Worm (Caenorhabditis elegans): ENCODE results near the gene sre-34.

The sre-34 gene

ce11 chrII:12425644-12426222, 24.2 kb upstream of the sre-34 start, which contains the start of gene daf-22:
Gene daf-22, minus strand, starts transcription at chrII:12425694.
- no peak for TF ChIP-seq nhr-76 (tag; optimal IDR thresholded peaks at IDR 0.05)
- no peak for TF ChIP-seq tbx-8 (GFP tag; optimal IDR thresholded peaks at IDR 0.05)
- TF ChIP-seq drap-1 (GFP tag; optimal IDR thresholded peaks at IDR 0.05) = no peak
- TF ChIP-seq blmp-1 (tag; optimal IDR thresholded peaks at IDR 0.05) = no peak
- no peak for TF ChIP-seq lin-13 (tag; optimal IDR thresholded peaks at IDR 0.05)
- no peak for TF ChIP-seq elt-3 (tag; optimal IDR thresholded peaks at IDR 0.05)
- no peak for TF ChIP-seq M03D4.4 (tag; optimal IDR thresholded peaks at IDR 0.05)
- no peak for TF ChIP-seq sptf-1 (tag; optimal IDR thresholded peaks at IDR 0.05)
- TF ChIP-seq mep-1 (tag; optimal IDR thresholded peaks at IDR 0.05) = no peak
- TF ChIP-seq mls-2 (tag; optimal IDR thresholded peaks at IDR 0.05) = no peak
- no peak for TF ChIP-seq ceh-39 (tag; optimal IDR thresholded peaks at IDR 0.05)
- TF ChIP-seq nhr-2 (tag; optimal IDR thresholded peaks at IDR 0.05) = no peak

- TF ChIP-seq tbx-8 (GFP tag; optimal IDR thresholded peaks at IDR 0.05) (no peak), mab-5 (tag; optimal IDR thresholded peaks at IDR 0.05) (no peak), mls-2 (tag; optimal IDR thresholded peaks at IDR 0.05) (no peak), ham-2 (GFP tag; optimal IDR thresholded peaks at IDR 0.05) (no peak), cnd-1 (tag; optimal IDR thresholded peaks at IDR 0.05) (no peak), nhr-76 (tag; optimal IDR thresholded peaks at IDR 0.05) (no peak), nhr-237 (tag; optimal IDR thresholded peaks at IDR 0.05) (no peak), drap-1 (GFP tag; optimal IDR thresholded peaks at IDR 0.05) (no peak), ceh-39 (tag; optimal IDR thresholded peaks at IDR 0.05) (no peak), elt-3 (tag; optimal IDR thresholded peaks at IDR 0.05) (no peak), lin-13 (tag; optimal IDR thresholded peaks at IDR 0.05) (no peak), sptf-1 (tag; optimal IDR thresholded peaks at IDR 0.05) (no peak), lsy-2 (tag; optimal IDR thresholded peaks at IDR 0.05) (no peak), unc-39 (tag; optimal IDR thresholded peaks at IDR 0.05) (no peak), mep-1 (tag; optimal IDR thresholded peaks at IDR 0.05) (no peak), nhr-28 (tag; optimal IDR thresholded peaks at IDR 0.05) (no peak), blmp-1 (tag; optimal IDR thresholded peaks at IDR 0.05) (no peak), snpc-4 (tag; optimal IDR thresholded peaks at IDR 0.05) (no peak), ceh-43 (GFP tag; optimal IDR thresholded peaks at IDR 0.05) (no peak), elt-1 (tag; optimal IDR thresholded peaks at IDR 0.05; ENCODE audit: borderline replicate concordance, insufficient read depth) (no peak)
Observed at ce11 chrII:12429743-12430142, 20.2 kb upstream of the sre-34 start, which contains the start of gene Y57A10C.8. Gene Y57A10C.8, minus strand, starts transcription at chrII:12429843.

ce11 chrII:12432356-12432755, 17.6 kb upstream of the sre-34 start, which contains the start of gene dct-12:
Gene dct-12, minus strand, starts transcription at chrII:12432456.
- TF ChIP-seq elt-1 (tag; optimal IDR thresholded peaks at IDR 0.05; ENCODE audit: borderline replicate concordance, insufficient read depth) (no peak), sem-2 (GFP tag; optimal IDR thresholded peaks at IDR 0.05) (no peak), M03D4.4 (tag; optimal IDR thresholded peaks at IDR 0.05) (no peak)

ce11 chrII:12435202-12435872, 14.6 kb upstream of the sre-34 start:
- TF ChIP-seq drap-1 (GFP tag; optimal IDR thresholded peaks at IDR 0.05) = no peak

- peak; percentile 65 for TF ChIP-seq ham-2 (GFP tag; optimal IDR thresholded peaks at IDR 0.05)
- TF ChIP-seq lsy-2 (tag; optimal IDR thresholded peaks at IDR 0.05) = no peak
- TF ChIP-seq bed-3 (GFP tag; optimal IDR thresholded peaks at IDR 0.05) = no peak
- TF ChIP-seq mab-5 (tag; optimal IDR thresholded peaks at IDR 0.05) = no peak
- TF ChIP-seq sem-2 (GFP tag; optimal IDR thresholded peaks at IDR 0.05) = no peak
Observed at ce11 chrII:12436717-12437116, 13.2 kb upstream of the sre-34 start.

- TF ChIP-seq sptf-1 (tag; optimal IDR thresholded peaks at IDR 0.05) (no peak), lin-13 (tag; optimal IDR thresholded peaks at IDR 0.05) (no peak), tbx-8 (GFP tag; optimal IDR thresholded peaks at IDR 0.05) (no peak), nhr-237 (tag; optimal IDR thresholded peaks at IDR 0.05) (no peak), flh-1 (GFP tag; optimal IDR thresholded peaks at IDR 0.05) (no peak), ceh-39 (tag; optimal IDR thresholded peaks at IDR 0.05) (no peak), ces-1 (GFP tag; optimal IDR thresholded peaks at IDR 0.05) (no peak), M03D4.4 (tag; optimal IDR thresholded peaks at IDR 0.05) (no peak), ztf-11 (tag; optimal IDR thresholded peaks at IDR 0.05) (no peak), unc-120 (tag; optimal IDR thresholded peaks at IDR 0.05; ENCODE audit: poor library complexity, severe bottlenecking) (no peak), blmp-1 (tag; optimal IDR thresholded peaks at IDR 0.05) (no peak), mls-2 (tag; optimal IDR thresholded peaks at IDR 0.05) (no peak), pha-4 (tag; optimal IDR thresholded peaks at IDR 0.05) (no peak), lin-32 (GFP tag; optimal IDR thresholded peaks at IDR 0.05) (no peak), ceh-83 (GFP tag; optimal IDR thresholded peaks at IDR 0.05) (no peak), zip-8 (tag; optimal IDR thresholded peaks at IDR 0.05) (no peak), bed-3 (GFP tag; optimal IDR thresholded peaks at IDR 0.05) (no peak), hlh-1 (tag; optimal IDR thresholded peaks at IDR 0.05) (no peak), ham-2 (GFP tag; optimal IDR thresholded peaks at IDR 0.05) (no peak), mab-5 (tag; optimal IDR thresholded peaks at IDR 0.05) (no peak)
Observed at ce11 chrII:12438441-12438840, 11.5 kb upstream of the sre-34 start, which contains the start of gene Y57A10C.9. Gene Y57A10C.9, minus strand, starts transcription at chrII:12438541.
